Worm (Caenorhabditis elegans): Measurements from ENCODE around the gene C34H4.5.

DNA sequence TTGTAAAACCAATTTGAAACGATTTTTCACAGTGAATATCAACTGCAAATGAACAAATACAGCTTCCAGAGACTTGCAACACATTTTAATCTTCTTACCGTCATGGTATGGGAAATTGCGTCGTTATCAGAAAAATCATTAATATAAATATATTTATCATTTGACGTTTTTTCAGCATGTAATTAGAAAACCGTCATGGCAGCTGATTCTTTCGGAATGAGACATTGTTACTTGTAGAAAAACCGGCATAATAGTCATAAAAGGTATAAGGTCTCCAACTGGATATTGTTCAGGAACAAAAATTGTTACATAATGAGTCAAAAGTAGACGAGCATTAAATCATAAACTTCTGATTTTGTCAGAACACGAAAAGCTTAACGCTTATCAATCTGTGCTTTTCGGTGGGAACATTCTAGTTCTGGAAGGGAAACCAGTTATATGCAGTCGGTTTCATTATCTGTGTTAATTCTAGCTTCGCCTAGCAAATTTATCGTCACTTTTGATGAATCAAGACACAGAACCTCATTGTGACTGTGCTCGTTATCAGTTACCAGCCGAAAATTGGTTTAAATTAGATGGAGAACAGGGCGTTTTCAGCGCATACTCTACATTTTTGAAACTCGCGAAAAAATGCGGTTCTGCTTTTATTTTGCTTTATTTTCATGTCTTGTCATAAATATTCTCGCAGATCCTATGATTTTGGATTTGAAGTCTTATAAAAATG is 3.3 kb upstream of the C34H4.5 start, which contains the start of gene C34H4.2:
- no peak for TF ChIP-seq ama-1 (optimal IDR thresholded peaks at IDR 0.05)
- TF ChIP-seq ceh-24 (tag; optimal IDR thresholded peaks at IDR 0.05): no peak

Data from whole organism, late embryonic.